Worm (Caenorhabditis elegans) whole organism, L4 larva: ENCODE results near the gene sri-34.

ENCODE experiments used
- aha-1 ChIP-seq: fragments of 150-350 bp; peaks from one replicate; lab custom pipeline; 2014; ENCODE audit warnings: missing biosample characterization, missing genetic modification characterization
- ama-1 ChIP-seq: fragments of 150-350 bp; optimal IDR thresholded peaks from 2 replicates; lab custom pipeline; 2014; ENCODE audit warnings: inconsistent platforms, mixed read lengths
- ceh-28 ChIP-seq: fragments of 150-350 bp; optimal IDR thresholded peaks from 2 replicates; lab custom pipeline; 2014; ENCODE audit warnings: missing biosample characterization, missing genetic modification reagents, missing genetic modification characterization
- ceh-62 ChIP-seq: sonication (generic microtip); optimal IDR thresholded peaks from 2 replicates; lab custom pipeline; 2017; ENCODE audit warnings: missing biosample characterization, missing genetic modification characterization
- lin-39 ChIP-seq: fragments of 150-350 bp; optimal IDR thresholded peaks from 2 replicates; lab custom pipeline; 2014; ENCODE audit warnings: missing biosample characterization, missing genetic modification reagents, missing genetic modification characterization
- lsy-2 ChIP-seq, 2 experiments: fragments of 150-350 bp in 1 of 2; sonication (generic microtip) in 1 of 2; optimal IDR thresholded peaks; 2 replicates each; lab custom pipeline; 2014 to 2017; ENCODE audit warnings: missing biosample characterization in 2 of 2, missing genetic modification characterization in 2 of 2
- mdl-1 ChIP-seq, 2 experiments: fragments of 150-350 bp in 1 of 2; sonication (generic microtip) in 1 of 2; optimal IDR thresholded peaks; 2 replicates each; lab custom pipeline; 2014 to 2017; ENCODE audit warnings: missing biosample characterization in 2 of 2, missing genetic modification characterization in 2 of 2
- mep-1 ChIP-seq: fragments of 150-350 bp; sonication (generic microtip); optimal IDR thresholded peaks from 3 replicates; lab custom pipeline; 2014; ENCODE audit warnings: missing biosample characterization, missing genetic modification characterization
- pha-4 ChIP-seq, 2 experiments: fragments of 150-350 bp in 1 of 2; fragments of 200-800 bp in 1 of 2; sonication (Bioruptor generic) in 1 of 2; IDR thresholded peaks in 1 of 2; optimal IDR thresholded peaks in 1 of 2; 2 replicates each; pipeline versions ENCODE4 v1.3.6 to Lab custom; 2014 to 2022; ENCODE audit warnings: missing genetic modification characterization in 2 of 2, missing genetic modification reagents in 2 of 2, missing biosample characterization in 1 of 2, missing compliant biosample characterization in 1 of 2
- php-3 ChIP-seq: fragments of 200-800 bp; sonication (Bioruptor generic); IDR thresholded peaks from 2 replicates; pipeline ENCODE4 v1.3.6; 2022; ENCODE audit warnings: missing genetic modification reagents, missing genetic modification characterization, missing compliant biosample characterization

DNA sequence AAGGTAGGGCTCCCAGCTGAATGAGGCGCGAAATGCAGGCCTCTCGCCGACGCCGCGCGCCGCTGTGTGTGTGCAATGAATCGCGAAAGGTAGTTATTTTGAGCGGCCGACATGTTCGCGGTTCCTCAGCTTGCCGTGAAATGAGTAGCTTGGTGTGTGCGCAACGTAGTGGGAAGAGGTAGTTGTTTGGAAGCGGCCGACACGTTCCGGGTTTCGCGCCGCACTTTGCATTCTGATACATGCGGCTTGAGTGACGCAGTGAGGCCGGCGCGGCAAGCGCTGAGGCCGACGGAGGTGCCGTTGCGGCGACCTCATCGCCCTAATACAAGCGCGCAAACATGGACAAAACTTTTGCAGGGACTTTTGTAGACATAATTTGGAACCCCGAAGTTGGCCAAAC lies 36.9 kb upstream of the sri-34 start:
- no peak for TF ChIP-seq ama-1
- no peak for TF ChIP-seq ceh-62 (tag; lab: Kevin White, UChicago)
- no peak for TF ChIP-seq mep-1 (tag; lab: Kevin White, UChicago)
- no peak for TF ChIP-seq aha-1
- TF ChIP-seq php-3 (GFP tag; lab: Robert Waterston, UW), result no peak
- no peak for TF ChIP-seq ceh-28 (tag; lab: Kevin White, UChicago)
- no peak for TF ChIP-seq lsy-2 (tag; optimal IDR thresholded peaks at IDR 0.05; lab: Kevin White, UChicago)
- no peak for TF ChIP-seq mdl-1 (tag; optimal IDR thresholded peaks at IDR 0.05; lab: Kevin White, UChicago)
- TF ChIP-seq pha-4 (GFP tag; IDR thresholded peaks at IDR 0.05; lab: Robert Waterston, UW), result no peak
- TF ChIP-seq pha-4 (tag; optimal IDR thresholded peaks at IDR 0.05; lab: Kevin White, UChicago), result no peak
- no peak for TF ChIP-seq lin-39 (tag; lab: Kevin White, UChicago)
